Worm (Caenorhabditis elegans): ENCODE results near the gene ent-1.

DNA sequence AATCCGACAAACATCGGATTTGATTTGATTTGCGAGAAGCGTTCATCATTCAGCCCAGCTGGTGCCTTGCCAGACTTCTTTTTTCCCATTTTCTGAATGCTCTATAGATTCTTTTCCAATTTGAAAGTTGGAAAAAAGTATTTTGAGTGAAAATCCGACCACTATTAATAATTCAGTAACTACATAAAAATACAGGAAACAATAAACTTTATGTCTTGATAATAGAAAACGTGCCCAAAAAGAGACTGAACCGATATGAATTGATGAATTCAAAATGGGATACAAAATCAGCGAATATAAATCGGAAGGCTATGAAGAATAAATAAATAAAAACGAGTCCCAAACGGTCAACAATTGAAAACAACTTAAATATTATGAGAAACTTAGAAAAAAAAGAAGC is 23.5 kb downstream of the ent-1 start, which contains the start of gene F58B3.4:
- TF ChIP-seq nhr-11 (tag; optimal IDR thresholded peaks at IDR 0.05) (no peak), egl-27 (tag; optimal IDR thresholded peaks at IDR 0.05) (no peak), skn-1 (tag; optimal IDR thresholded peaks at IDR 0.05) (no peak), nfya-1 (tag; optimal IDR thresholded peaks at IDR 0.05; ENCODE audit: insufficient read depth) (no peak), jun-1 (tag; optimal IDR thresholded peaks at IDR 0.05) (no peak)
